Worm (Caenorhabditis elegans) whole organism, L3 larva: ENCODE data around the gene nhr-226.

Experiments used
- ZK546.5 ChIP-seq: sonication (generic microtip); optimal IDR thresholded peaks from 2 replicates; lab custom pipeline; 2017; ENCODE audit warnings: missing biosample characterization, missing genetic modification characterization
- aly-2 ChIP-seq: fragments of 150-350 bp; optimal IDR thresholded peaks from 2 replicates; lab custom pipeline; 2014; ENCODE audit warnings: missing biosample characterization, missing genetic modification characterization
- ama-1 ChIP-seq: fragments of 150-350 bp; optimal IDR thresholded peaks from 2 replicates; lab custom pipeline; 2018
- ceh-9 ChIP-seq: sonication (generic microtip); optimal IDR thresholded peaks from 2 replicates; lab custom pipeline; 2018; ENCODE audit warnings: missing biosample characterization, missing genetic modification characterization
- egl-5 ChIP-seq: fragments of 150-350 bp; optimal IDR thresholded peaks from 2 replicates; lab custom pipeline; 2017; ENCODE audit warnings: missing biosample characterization, missing genetic modification reagents, missing genetic modification characterization, inconsistent platforms
- lin-39 ChIP-seq: fragments of 150-350 bp; optimal IDR thresholded peaks from 2 replicates; lab custom pipeline; 2018; ENCODE audit warnings: missing biosample characterization, missing genetic modification reagents, missing genetic modification characterization
- nfya-1 ChIP-seq: sonication (generic microtip); optimal IDR thresholded peaks from 2 replicates; lab custom pipeline; 2017; ENCODE audit warnings: missing genetic modification characterization, mild to moderate bottlenecking, missing compliant biosample characterization, antibody characterized with exemption, moderate library complexity; ENCODE audit not compliant: insufficient read depth
- nhr-11 ChIP-seq: fragments of 150-350 bp; optimal IDR thresholded peaks from 2 replicates; lab custom pipeline; 2014; ENCODE audit warnings: missing biosample characterization, missing genetic modification characterization
- pha-4 ChIP-seq: fragments of 150-350 bp; optimal IDR thresholded peaks from 2 replicates; lab custom pipeline; 2014; ENCODE audit warnings: missing biosample characterization, missing genetic modification reagents, missing genetic modification characterization
- pqm-1 ChIP-seq: fragments of 150-350 bp; optimal IDR thresholded peaks from 2 replicates; lab custom pipeline; 2017; ENCODE audit warnings: missing biosample characterization, missing genetic modification characterization, inconsistent platforms
- snpc-4 ChIP-seq: fragments of 150-350 bp; optimal IDR thresholded peaks from 2 replicates; lab custom pipeline; 2014; ENCODE audit warnings: missing biosample characterization, missing genetic modification characterization
- unc-39 ChIP-seq: sonication (generic microtip); optimal IDR thresholded peaks from 4 replicates; lab custom pipeline; 2017; ENCODE audit warnings: missing biosample characterization, missing genetic modification characterization
- unc-62 ChIP-seq: fragments of 150-350 bp; sonication (generic microtip); optimal IDR thresholded peaks from 4 replicates; lab custom pipeline; 2014; ENCODE audit warnings: missing biosample characterization, missing genetic modification reagents, missing genetic modification characterization
- ztf-11 ChIP-seq: fragments of 150-350 bp; optimal IDR thresholded peaks from 2 replicates; lab custom pipeline; 2014; ENCODE audit warnings: missing biosample characterization, missing genetic modification characterization

DNA sequence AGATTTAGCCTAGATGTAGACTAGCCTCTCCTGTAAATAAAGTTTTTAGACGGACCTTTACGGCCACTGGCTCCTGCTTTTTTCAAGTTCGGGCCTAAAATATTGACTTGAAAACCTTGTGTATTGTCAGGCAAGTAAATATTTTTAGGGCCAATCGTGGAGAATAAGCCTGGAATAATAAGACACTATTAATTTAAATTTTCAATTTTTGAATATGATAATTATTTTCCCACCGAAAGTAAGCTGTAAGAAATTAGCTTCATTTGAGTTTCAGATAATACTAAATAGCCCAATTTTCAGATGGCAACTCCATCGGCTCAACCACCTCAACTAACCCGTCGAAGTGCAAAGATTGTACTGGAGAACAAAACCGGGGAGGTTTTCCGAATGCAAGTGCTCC is 31.7 kb downstream of the nhr-226 start, which contains the start of gene pud-4:
- TF ChIP-seq pqm-1 (no peak), ceh-9 (no peak), lin-39 (tag; lab: Kevin White, UChicago) (no peak), unc-39 (tag; lab: Kevin White, UChicago) (no peak), snpc-4 (tag; lab: Kevin White, UChicago) (no peak), ZK546.5 (tag; lab: Kevin White, UChicago) (no peak), unc-62 (GFP tag; lab: Kevin White, UChicago) (no peak), nfya-1 (tag; lab: Kevin White, UChicago) (no peak), ztf-11 (tag; lab: Kevin White, UChicago) (no peak), egl-5 (tag; lab: Kevin White, UChicago) (no peak), ama-1 (no peak), aly-2 (no peak), nhr-11 (tag; lab: Kevin White, UChicago) (no peak), pha-4 (tag; lab: Kevin White, UChicago) (no peak)
